Worm (Caenorhabditis elegans) whole organism, L4/young adult: ENCODE data around the gene scl-3.

ENCODE experiments used
- W03F9.2 ChIP-seq: fragments of 150-350 bp; optimal IDR thresholded peaks from 2 replicates; lab custom pipeline; 2014; ENCODE audit warnings: missing biosample characterization, missing genetic modification characterization
- dao-5 ChIP-seq: sonication (generic microtip); optimal IDR thresholded peaks from 2 replicates; lab custom pipeline; 2016; ENCODE audit warnings: missing genotype, missing genetic modification characterization, moderate library complexity, missing compliant biosample characterization
- him-1 ChIP-seq: sonication (generic microtip); optimal IDR thresholded peaks from 2 replicates; lab custom pipeline; 2016; ENCODE audit warnings: missing genotype, missing genetic modification reagents, missing genetic modification characterization, missing compliant biosample characterization

DNA sequence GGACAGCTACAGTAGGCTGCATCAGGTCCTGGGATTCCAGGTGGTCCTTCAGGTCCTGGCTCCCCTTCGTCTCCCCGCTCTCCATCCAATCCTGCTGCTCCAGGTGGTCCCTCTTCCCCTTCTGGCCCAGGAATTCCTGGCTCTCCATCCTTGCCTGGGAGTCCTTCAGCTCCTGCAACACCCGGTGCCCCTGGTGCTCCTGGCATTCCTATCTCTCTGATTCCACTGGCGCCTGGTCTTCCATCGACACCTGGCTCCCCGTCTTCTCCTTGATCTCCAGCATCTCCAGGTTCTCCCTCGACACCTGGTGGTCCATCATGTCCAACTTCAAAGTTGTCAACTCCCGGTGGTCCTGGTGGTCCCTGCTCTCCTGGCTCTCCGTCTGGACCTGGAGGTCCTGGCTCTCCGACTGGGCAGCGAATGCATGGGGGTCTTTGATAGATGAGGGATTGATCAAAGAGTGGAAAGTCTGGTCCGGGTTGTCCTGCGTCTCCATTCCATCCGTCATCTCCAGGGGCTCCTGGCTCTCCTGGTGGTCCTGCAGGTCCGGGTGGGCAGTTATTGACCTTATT is 30.4 kb downstream of the scl-3 start:
- TF ChIP-seq dao-5, result no peak
- no peak for TF ChIP-seq W03F9.2 (tag; lab: Kevin White, UChicago)
- no peak for TF ChIP-seq him-1 (tag; lab: Kevin White, UChicago)
